Fruit fly (Drosophila melanogaster) whole organism, embryonic: ENCODE data around the gene Ada1-1.

Experiments used
- Abd-B ChIP-seq: fragments of 200-800 bp; sonication (Bioruptor generic); optimal IDR thresholded peaks from 2 replicates; lab custom pipeline; 2018; ENCODE audit warnings: missing biosample characterization, mild to moderate bottlenecking, missing genetic modification characterization, moderate library complexity
- Ada2b ChIP-seq: fragments of 200-800 bp; sonication (Bioruptor generic); IDR thresholded peaks from 2 replicates; pipeline ENCODE4 v1.3.6; 2022; ENCODE audit warnings: missing biosample characterization, missing genetic modification characterization
- Atf6 ChIP-seq: fragments of 200-800 bp; sonication (Bioruptor generic); IDR thresholded peaks from 2 replicates; pipeline ENCODE4 v1.3.6; 2022; ENCODE audit warnings: missing biosample characterization, missing genetic modification characterization
- Bgb ChIP-seq: fragments of 200-800 bp; sonication (Bioruptor generic); IDR thresholded peaks from 2 replicates; pipeline ENCODE4 v1.3.6; 2022; ENCODE audit warnings: missing biosample characterization, missing genetic modification characterization; ENCODE audit not compliant: partially characterized antibody
- C15 ChIP-seq: fragments of 200-800 bp; sonication (Bioruptor generic); IDR thresholded peaks from 3 replicates; pipeline ENCODE4 v1.3.6; 2022; ENCODE audit warnings: missing biosample characterization, missing genetic modification characterization
- CG12744 ChIP-seq: fragments of 200-800 bp; sonication (Bioruptor generic); optimal IDR thresholded peaks from 2 replicates; lab custom pipeline; 2016; ENCODE audit warnings: missing biosample characterization, missing genetic modification characterization
- CG16813 ChIP-seq: fragments of 200-800 bp; sonication (Bioruptor generic); IDR thresholded peaks from 3 replicates; pipeline ENCODE4 v1.3.6; 2022; ENCODE audit warnings: missing biosample characterization, missing genetic modification characterization; ENCODE audit not compliant: partially characterized antibody
- CG2202 ChIP-seq: fragments of 200-800 bp; sonication (Bioruptor generic); optimal IDR thresholded peaks from 2 replicates; lab custom pipeline; 2018; ENCODE audit warnings: missing biosample characterization, mild to moderate bottlenecking, missing genetic modification characterization
- CG30431 ChIP-seq: fragments of 200-800 bp; sonication (Bioruptor generic); optimal IDR thresholded peaks from 2 replicates; lab custom pipeline; 2017; ENCODE audit warnings: missing biosample characterization, missing genetic modification characterization
- CG31441 ChIP-seq: fragments of 200-800 bp; sonication (Bioruptor generic); IDR thresholded peaks from 2 replicates; pipeline ENCODE4 v1.3.6; 2022; ENCODE audit warnings: missing biosample characterization, missing genetic modification characterization
- CG5180 ChIP-seq: fragments of 200-800 bp; sonication (Bioruptor generic); optimal IDR thresholded peaks from 3 replicates; lab custom pipeline; 2017; ENCODE audit warnings: missing biosample characterization, missing genetic modification characterization, mild to moderate bottlenecking, moderate library complexity, missing genetic modification reagents
- CG5245 ChIP-seq: fragments of 200-800 bp; sonication (Bioruptor generic); optimal IDR thresholded peaks from 3 replicates; lab custom pipeline; 2016; ENCODE audit warnings: missing biosample characterization, missing genetic modification characterization
- CG6175 ChIP-seq: fragments of 200-800 bp; sonication (Bioruptor generic); IDR thresholded peaks from 3 replicates; pipeline ENCODE4 v1.3.6; 2022; ENCODE audit warnings: missing biosample characterization, missing genetic modification characterization
- CG6654 ChIP-seq: fragments of 200-800 bp; sonication (Bioruptor generic); optimal IDR thresholded peaks from 2 replicates; lab custom pipeline; 2017; ENCODE audit warnings: missing biosample characterization, mild to moderate bottlenecking, missing genetic modification characterization
- CG6683 ChIP-seq: fragments of 200-800 bp; sonication (Bioruptor generic); optimal IDR thresholded peaks from 2 replicates; lab custom pipeline; 2017; ENCODE audit warnings: missing biosample characterization, mild to moderate bottlenecking, missing genetic modification characterization, missing genetic modification reagents
- CG6689 ChIP-seq: fragments of 200-800 bp; sonication (Bioruptor generic); IDR thresholded peaks from 2 replicates; pipeline ENCODE4 v1.3.6; 2022; ENCODE audit warnings: missing biosample characterization, missing genetic modification characterization
- CG7271 ChIP-seq: fragments of 200-800 bp; sonication (Bioruptor generic); optimal IDR thresholded peaks from 2 replicates; lab custom pipeline; 2018; ENCODE audit warnings: missing biosample characterization, mild to moderate bottlenecking, missing genetic modification characterization, moderate library complexity
- CG7556 ChIP-seq: fragments of 200-800 bp; sonication (Bioruptor generic); optimal IDR thresholded peaks from 2 replicates; lab custom pipeline; 2017; ENCODE audit warnings: missing biosample characterization, mild to moderate bottlenecking, missing genetic modification characterization
- CG7786 ChIP-seq: fragments of 200-800 bp; sonication (Bioruptor generic); optimal IDR thresholded peaks from 2 replicates; lab custom pipeline; 2016; ENCODE audit warnings: missing biosample characterization, missing genetic modification characterization
- CG8089 ChIP-seq: fragments of 200-800 bp; sonication (Bioruptor generic); optimal IDR thresholded peaks from 3 replicates; lab custom pipeline; 2016; ENCODE audit warnings: missing biosample characterization, missing genetic modification characterization
- CG8765 ChIP-seq: fragments of 200-800 bp; sonication (Bioruptor generic); IDR thresholded peaks from 2 replicates; pipeline ENCODE4 v1.3.6; 2022; ENCODE audit warnings: missing biosample characterization, missing genetic modification characterization
- CG9609 ChIP-seq: fragments of 200-800 bp; sonication (Bioruptor generic); optimal IDR thresholded peaks from 3 replicates; lab custom pipeline; 2016; ENCODE audit warnings: missing biosample characterization, missing genetic modification characterization
- CG9817 ChIP-seq: fragments of 200-800 bp; sonication (Bioruptor generic); optimal IDR thresholded peaks from 2 replicates; lab custom pipeline; 2018; ENCODE audit warnings: missing biosample characterization, mild to moderate bottlenecking, missing genetic modification characterization, moderate library complexity
- Chrac-16 ChIP-seq: fragments of 200-800 bp; sonication (Bioruptor generic); optimal IDR thresholded peaks from 3 replicates; lab custom pipeline; 2016; ENCODE audit warnings: missing biosample characterization, missing genetic modification characterization
- Dip3 ChIP-seq: fragments of 200-800 bp; sonication (Bioruptor generic); optimal IDR thresholded peaks from 3 replicates; lab custom pipeline; 2016; ENCODE audit warnings: missing biosample characterization, missing genetic modification characterization
- ERR ChIP-seq: fragments of 200-800 bp; sonication (Bioruptor generic); optimal IDR thresholded peaks from 2 replicates; lab custom pipeline; 2016; ENCODE audit warnings: missing biosample characterization, missing genetic modification characterization
- Hmr ChIP-seq: fragments of 200-800 bp; sonication (Bioruptor generic); optimal IDR thresholded peaks from 3 replicates; lab custom pipeline; 2017; ENCODE audit warnings: mild to moderate bottlenecking, missing biosample characterization, missing genetic modification reagents, missing genetic modification characterization
- Jarid2 ChIP-seq: fragments of 200-800 bp; sonication (Bioruptor generic); optimal IDR thresholded peaks from 3 replicates; lab custom pipeline; 2017; ENCODE audit warnings: mild to moderate bottlenecking, missing biosample characterization, missing genetic modification reagents, missing genetic modification characterization
- MTF-1 ChIP-seq: fragments of 200-800 bp; sonication (Bioruptor generic); optimal IDR thresholded peaks from 2 replicates; lab custom pipeline; 2018; ENCODE audit warnings: missing biosample characterization, mild to moderate bottlenecking, missing genetic modification characterization, borderline replicate concordance
- Mrtf ChIP-seq: fragments of 200-800 bp; sonication (Bioruptor generic); IDR thresholded peaks from 3 replicates; pipeline ENCODE4 v1.3.6; 2022; ENCODE audit warnings: missing biosample characterization, missing genetic modification characterization
- Neu2 ChIP-seq: fragments of 200-800 bp; sonication (Bioruptor generic); optimal IDR thresholded peaks from 3 replicates; lab custom pipeline; 2016; ENCODE audit warnings: missing biosample characterization, missing genetic modification characterization, borderline replicate concordance
- Nf-YC ChIP-seq: fragments of 200-800 bp; optimal IDR thresholded peaks from 3 replicates; lab custom pipeline; 2019; ENCODE audit warnings: missing biosample characterization, mild to moderate bottlenecking, missing genetic modification characterization, moderate library complexity
- Pdp1 ChIP-seq, 2 experiments: fragments of 200-800 bp; sonication (Bioruptor generic); optimal IDR thresholded peaks; 3 replicates each; lab custom pipeline; 2016; ENCODE audit warnings: missing biosample characterization in 2 of 2, missing genetic modification characterization in 2 of 2, mild to moderate bottlenecking in 1 of 2, moderate library complexity in 1 of 2
- bcd ChIP-seq: fragments of 200-800 bp; sonication (Bioruptor generic); optimal IDR thresholded peaks from 2 replicates; lab custom pipeline; 2017; ENCODE audit warnings: missing biosample characterization, mild to moderate bottlenecking, missing genetic modification characterization
- btn ChIP-seq: fragments of 200-800 bp; sonication (Bioruptor generic); optimal IDR thresholded peaks from 2 replicates; lab custom pipeline; 2016; ENCODE audit warnings: missing biosample characterization, missing genetic modification characterization
- caup ChIP-seq: fragments of 200-800 bp; sonication (Bioruptor generic); optimal IDR thresholded peaks from 3 replicates; lab custom pipeline; 2017; ENCODE audit warnings: missing biosample characterization, mild to moderate bottlenecking, missing genetic modification characterization, moderate library complexity; ENCODE audit not compliant: severe bottlenecking
- crol ChIP-seq: fragments of 200-800 bp; sonication (Bioruptor generic); IDR thresholded peaks from 2 replicates; pipeline ENCODE4 v1.3.6; 2022; ENCODE audit warnings: missing biosample characterization, missing genetic modification characterization
- disco-r ChIP-seq: fragments of 200-800 bp; sonication (Bioruptor generic); optimal IDR thresholded peaks from 2 replicates; lab custom pipeline; 2016; ENCODE audit warnings: missing biosample characterization, missing genetic modification characterization
- dmrt11E ChIP-seq: fragments of 200-800 bp; sonication (Bioruptor generic); optimal IDR thresholded peaks from 3 replicates; lab custom pipeline; 2018; ENCODE audit warnings: missing biosample characterization, mild to moderate bottlenecking, missing genetic modification characterization, moderate library complexity
- dmrt99B ChIP-seq: fragments of 200-800 bp; sonication (Bioruptor generic); optimal IDR thresholded peaks from 2 replicates; lab custom pipeline; 2018; ENCODE audit warnings: missing biosample characterization, mild to moderate bottlenecking, missing genetic modification characterization, moderate library complexity
- emc ChIP-seq: fragments of 200-800 bp; sonication (Bioruptor generic); optimal IDR thresholded peaks from 2 replicates; lab custom pipeline; 2016; ENCODE audit warnings: missing biosample characterization, missing genetic modification characterization
- fd96Cb ChIP-seq: fragments of 200-800 bp; sonication (Bioruptor generic); optimal IDR thresholded peaks from 2 replicates; lab custom pipeline; 2018; ENCODE audit warnings: missing biosample characterization, mild to moderate bottlenecking, missing genetic modification characterization, moderate library complexity
- gsb ChIP-seq: fragments of 200-800 bp; sonication (Bioruptor generic); IDR thresholded peaks from 2 replicates; pipeline ENCODE4 v1.3.6; 2022; ENCODE audit warnings: missing biosample characterization, missing genetic modification characterization
- hbn ChIP-seq: fragments of 200-800 bp; sonication (Bioruptor generic); IDR thresholded peaks from 2 replicates; pipeline ENCODE4 v1.3.6; 2022; ENCODE audit warnings: missing biosample characterization, missing genetic modification characterization; ENCODE audit not compliant: partially characterized antibody
- mam ChIP-seq: fragments of 200-800 bp; sonication (Bioruptor generic); optimal IDR thresholded peaks from 3 replicates; lab custom pipeline; 2016; ENCODE audit warnings: missing biosample characterization, missing genetic modification characterization
- nmo ChIP-seq: fragments of 200-800 bp; sonication (Bioruptor generic); optimal IDR thresholded peaks from 2 replicates; lab custom pipeline; 2018; ENCODE audit warnings: missing biosample characterization, mild to moderate bottlenecking, missing genetic modification characterization, moderate library complexity
- odd ChIP-seq: fragments of 200-800 bp; sonication (Bioruptor generic); optimal IDR thresholded peaks from 2 replicates; lab custom pipeline; 2017; ENCODE audit warnings: missing biosample characterization, mild to moderate bottlenecking, missing genetic modification characterization
- psq ChIP-seq: fragments of 200-800 bp; sonication (Bioruptor generic); optimal IDR thresholded peaks from 2 replicates; lab custom pipeline; 2017; ENCODE audit warnings: missing biosample characterization, missing genetic modification characterization
- schlank ChIP-seq: fragments of 200-800 bp; sonication (Bioruptor generic); optimal IDR thresholded peaks from 2 replicates; lab custom pipeline; 2018; ENCODE audit warnings: missing biosample characterization, mild to moderate bottlenecking, missing genetic modification characterization
- trem ChIP-seq: fragments of 200-800 bp; optimal IDR thresholded peaks from 3 replicates; lab custom pipeline; 2019; ENCODE audit warnings: missing biosample characterization, mild to moderate bottlenecking, missing genetic modification characterization, moderate library complexity

The Ada1-1 gene

dm6 chr2L:11970853-11971397, 25.7 kb upstream of the Ada1-1 start (continued):
- TF ChIP-seq Neu2 (GFP tag; lab: Kevin White, UChicago) (no peak), CG7271 (no peak), CG7556 (GFP tag; lab: Kevin White, UChicago) (no peak), fd96Cb (tag; lab: Kevin White, UChicago) (no peak), trem (tag; lab: Kevin White, UChicago) (no peak), CG5245 (GFP tag; lab: Kevin White, UChicago) (no peak), nmo (peak; percentile 7), CG7786 (GFP tag; lab: Kevin White, UChicago) (peak; percentile 23), gsb (GFP tag; lab: Robert Waterston, UW) (no peak), Mrtf (GFP tag; lab: Robert Waterston, UW) (peak; percentile 38; the same call in 1 of the 3 replicates), ERR (GFP tag; lab: Kevin White, UChicago) (no peak), odd (GFP tag; lab: Kevin White, UChicago) (no peak), CG30431 (GFP tag; lab: Kevin White, UChicago) (no peak), dmrt11E (tag; lab: Kevin White, UChicago) (no peak), hbn (no peak), btn (GFP tag; lab: Kevin White, UChicago) (no peak), Chrac-16 (GFP tag; lab: Kevin White, UChicago) (no peak), Dip3 (GFP tag; lab: Kevin White, UChicago) (no peak), Abd-B (no peak), emc (GFP tag; lab: Kevin White, UChicago) (no peak), CG16813 (GFP tag; lab: Robert Waterston, UW) (peak; percentile 27; the same call in 1 of the 3 replicates), CG12744 (no peak), CG31441 (GFP tag; lab: Robert Waterston, UW) (no peak), disco-r (GFP tag; lab: Kevin White, UChicago) (no peak), CG9817 (tag; lab: Kevin White, UChicago) (no peak), bcd (GFP tag; lab: Kevin White, UChicago) (peak; percentile 5), Jarid2 (GFP tag; lab: Kevin White, UChicago) (peak; percentile 96), CG6683 (GFP tag; lab: Kevin White, UChicago) (no peak), mam (GFP tag; lab: Kevin White, UChicago) (no peak), Nf-YC (peak; percentile 73), dmrt99B (peak; percentile 8), CG9609 (no peak), CG6654 (GFP tag; lab: Kevin White, UChicago) (no peak), C15 (GFP tag; lab: Robert Waterston, UW) (no peak), psq (GFP tag; lab: Kevin White, UChicago) (no peak), crol (GFP tag; lab: Robert Waterston, UW) (peak; percentile 48), schlank (tag; lab: Kevin White, UChicago) (peak; percentile 17), Ada2b (no peak), CG6689 (no peak), Atf6 (GFP tag; lab: Robert Waterston, UW) (peak; percentile 55), Pdp1 (GFP tag; optimal IDR thresholded peaks at IDR 0.05; lab: Kevin White, UChicago) (peak; percentile 24 to 28), CG6175 (0 out of 3 replicates have a peak, but pooled peaks have one; percentile 56), CG2202 (tag; lab: Kevin White, UChicago) (no peak), Hmr (GFP tag; lab: Kevin White, UChicago) (peak; percentile 56), MTF-1 (GFP tag; lab: Kevin White, UChicago) (no peak), caup (GFP tag; lab: Kevin White, UChicago) (peak; percentile 58), CG8089 (GFP tag; lab: Kevin White, UChicago) (no peak), CG5180 (GFP tag; lab: Kevin White, UChicago) (peak; percentile 97), CG8765 (GFP tag; lab: Robert Waterston, UW) (no peak), Bgb (peak; percentile 64)
